Worm (Caenorhabditis elegans) whole organism, L2 larva: ENCODE data around the gene frpr-14.

Experiments used
- C34F6.9 ChIP-seq: fragments of 150-350 bp; optimal IDR thresholded peaks from 2 replicates; lab custom pipeline; 2014; ENCODE audit warnings: missing biosample characterization, missing genetic modification characterization
- F13H6.1 ChIP-seq: sonication (generic microtip); optimal IDR thresholded peaks from 2 replicates; lab custom pipeline; 2016; ENCODE audit warnings: missing genetic modification characterization, missing compliant biosample characterization
- R02D3.7 ChIP-seq: fragments of 150-350 bp; optimal IDR thresholded peaks from 2 replicates; lab custom pipeline; 2014; ENCODE audit warnings: missing biosample characterization, missing genetic modification characterization
- Y55F3AM.14 ChIP-seq: fragments of 200-800 bp; sonication (Bioruptor generic); optimal IDR thresholded peaks from 2 replicates; lab custom pipeline; 2018; ENCODE audit warnings: mild to moderate bottlenecking, missing genetic modification characterization, missing compliant biosample characterization
- ZK546.5 ChIP-seq: sonication (generic microtip); optimal IDR thresholded peaks from 2 replicates; lab custom pipeline; 2017; ENCODE audit warnings: missing biosample characterization, missing genetic modification characterization
- alr-1 ChIP-seq: fragments of 150-350 bp; optimal IDR thresholded peaks from 2 replicates; lab custom pipeline; 2014; ENCODE audit warnings: missing biosample characterization, missing genetic modification characterization
- blmp-1 ChIP-seq: sonication (generic microtip); optimal IDR thresholded peaks from 2 replicates; lab custom pipeline; 2017; ENCODE audit warnings: missing genetic modification characterization, mild to moderate bottlenecking, missing compliant biosample characterization, antibody characterized with exemption, moderate library complexity; ENCODE audit not compliant: insufficient read depth
- ceh-16 ChIP-seq: fragments of 150-350 bp; optimal IDR thresholded peaks from 2 replicates; lab custom pipeline; 2014; ENCODE audit warnings: missing biosample characterization, missing genetic modification characterization
- ceh-82 ChIP-seq: fragments of 150-350 bp; optimal IDR thresholded peaks from 2 replicates; lab custom pipeline; 2014; ENCODE audit warnings: missing biosample characterization, missing genetic modification characterization
- crh-2 ChIP-seq: sonication (generic microtip); optimal IDR thresholded peaks from 2 replicates; lab custom pipeline; 2017; ENCODE audit warnings: missing biosample characterization, missing genetic modification characterization
- dmd-4 ChIP-seq: sonication (generic microtip); optimal IDR thresholded peaks from 2 replicates; lab custom pipeline; 2017; ENCODE audit warnings: missing biosample characterization, missing genetic modification characterization
- egl-27 ChIP-seq: sonication (generic microtip); optimal IDR thresholded peaks from 3 replicates; lab custom pipeline; 2017; ENCODE audit warnings: missing biosample characterization, missing genetic modification reagents, missing genetic modification characterization
- elt-1 ChIP-seq: fragments of 150-350 bp; optimal IDR thresholded peaks from 2 replicates; lab custom pipeline; 2014; ENCODE audit warnings: missing biosample characterization, missing genetic modification characterization
- elt-3 ChIP-seq: sonication (generic microtip); optimal IDR thresholded peaks from 2 replicates; lab custom pipeline; 2017; ENCODE audit warnings: missing biosample characterization, missing genetic modification characterization
- fos-1 ChIP-seq: fragments of 150-350 bp; optimal IDR thresholded peaks from 2 replicates; lab custom pipeline; 2014; ENCODE audit warnings: missing biosample characterization, missing genetic modification characterization
- gmeb-1 ChIP-seq: fragments of 150-350 bp; optimal IDR thresholded peaks from 2 replicates; lab custom pipeline; 2014; ENCODE audit warnings: missing biosample characterization, missing genetic modification characterization
- lin-11 ChIP-seq: fragments of 150-350 bp; sonication (generic microtip); optimal IDR thresholded peaks from 2 replicates; lab custom pipeline; 2014; ENCODE audit warnings: missing biosample characterization, missing genetic modification characterization, inconsistent platforms, mixed read lengths
- lin-39 ChIP-seq: fragments of 150-350 bp; optimal IDR thresholded peaks from 2 replicates; lab custom pipeline; 2014; ENCODE audit warnings: missing biosample characterization, missing genetic modification reagents, missing genetic modification characterization
- mab-5 ChIP-seq: fragments of 150-350 bp; optimal IDR thresholded peaks from 2 replicates; lab custom pipeline; 2014; ENCODE audit warnings: missing biosample characterization, missing genetic modification characterization
- mbf-1 ChIP-seq: sonication (generic microtip); optimal IDR thresholded peaks from 2 replicates; lab custom pipeline; 2017; ENCODE audit warnings: missing biosample characterization, missing genetic modification characterization
- mdl-1 ChIP-seq, 2 experiments: fragments of 150-350 bp in 1 of 2; sonication (generic microtip) in 1 of 2; optimal IDR thresholded peaks; 2 replicates each; lab custom pipeline; 2017; ENCODE audit warnings: missing biosample characterization in 2 of 2, missing genetic modification characterization in 2 of 2
- nhr-10 ChIP-seq: sonication (generic microtip); optimal IDR thresholded peaks from 2 replicates; lab custom pipeline; 2017; ENCODE audit warnings: missing biosample characterization, missing genetic modification characterization
- nhr-11 ChIP-seq: fragments of 150-350 bp; optimal IDR thresholded peaks from 2 replicates; lab custom pipeline; 2014; ENCODE audit warnings: missing biosample characterization, missing genetic modification characterization
- nhr-12 ChIP-seq: fragments of 150-350 bp; optimal IDR thresholded peaks from 2 replicates; lab custom pipeline; 2014; ENCODE audit warnings: missing biosample characterization, missing genetic modification characterization
- nhr-129 ChIP-seq: fragments of 150-350 bp; optimal IDR thresholded peaks from 2 replicates; lab custom pipeline; 2014; ENCODE audit warnings: missing biosample characterization, missing genetic modification characterization
- nhr-21 ChIP-seq: fragments of 150-350 bp; optimal IDR thresholded peaks from 2 replicates; lab custom pipeline; 2014; ENCODE audit warnings: missing biosample characterization, missing genetic modification characterization
- nhr-23 ChIP-seq: fragments of 150-350 bp; optimal IDR thresholded peaks from 2 replicates; lab custom pipeline; 2014; ENCODE audit warnings: missing biosample characterization, missing genetic modification reagents, missing genetic modification characterization
- nhr-237 ChIP-seq: fragments of 150-350 bp; optimal IDR thresholded peaks from 2 replicates; lab custom pipeline; 2014; ENCODE audit warnings: missing biosample characterization, missing genetic modification characterization
- nhr-25 ChIP-seq: fragments of 150-350 bp; sonication (generic microtip); optimal IDR thresholded peaks from 3 replicates; lab custom pipeline; 2014; ENCODE audit warnings: missing biosample characterization, missing genetic modification characterization
- nhr-6 ChIP-seq: fragments of 150-350 bp; optimal IDR thresholded peaks from 2 replicates; lab custom pipeline; 2014; ENCODE audit warnings: missing biosample characterization, missing genetic modification characterization
- nhr-77 ChIP-seq: fragments of 150-350 bp; optimal IDR thresholded peaks from 2 replicates; lab custom pipeline; 2014; ENCODE audit warnings: missing biosample characterization, missing genetic modification characterization
- peb-1 ChIP-seq: fragments of 150-350 bp; optimal IDR thresholded peaks from 2 replicates; lab custom pipeline; 2014; ENCODE audit warnings: missing biosample characterization, missing genetic modification characterization
- sem-4 ChIP-seq: fragments of 150-350 bp; optimal IDR thresholded peaks from 2 replicates; lab custom pipeline; 2014; ENCODE audit warnings: missing biosample characterization, missing genetic modification reagents, missing genetic modification characterization
- sma-3 ChIP-seq: sonication (generic microtip); optimal IDR thresholded peaks from 2 replicates; lab custom pipeline; 2016; ENCODE audit warnings: missing genetic modification reagents, missing genetic modification characterization, missing compliant biosample characterization
- sma-9 ChIP-seq, 2 experiments: fragments of 150-350 bp in 1 of 2; sonication (generic microtip) in 1 of 2; optimal IDR thresholded peaks; 2 replicates each; lab custom pipeline; 2014 to 2016; ENCODE audit warnings: missing genetic modification characterization in 2 of 2, mild to moderate bottlenecking in 1 of 2, missing biosample characterization in 1 of 2, missing compliant biosample characterization in 1 of 2, missing genetic modification reagents in 1 of 2, moderate library complexity in 1 of 2
- snpc-4 ChIP-seq: fragments of 150-350 bp; optimal IDR thresholded peaks from 2 replicates; lab custom pipeline; 2014; ENCODE audit warnings: missing biosample characterization, missing genetic modification characterization
- unc-39 ChIP-seq: fragments of 150-350 bp; optimal IDR thresholded peaks from 2 replicates; lab custom pipeline; 2014; ENCODE audit warnings: missing biosample characterization, missing genetic modification characterization
- unc-62 ChIP-seq: fragments of 150-350 bp; optimal IDR thresholded peaks from 2 replicates; lab custom pipeline; 2014; ENCODE audit warnings: missing biosample characterization, missing genetic modification reagents, missing genetic modification characterization
- zag-1 ChIP-seq: fragments of 150-350 bp; optimal IDR thresholded peaks from 2 replicates; lab custom pipeline; 2014; ENCODE audit warnings: missing biosample characterization, missing genetic modification characterization
- ztf-1 ChIP-seq: fragments of 200-800 bp; sonication (Bioruptor generic); conservative IDR thresholded peaks from 2 replicates; pipeline ENCODE4 v1.3.6; 2022; ENCODE audit warnings: missing genetic modification characterization, missing compliant biosample characterization
- ztf-11 ChIP-seq: sonication (generic microtip); optimal IDR thresholded peaks from 2 replicates; lab custom pipeline; 2017; ENCODE audit warnings: missing biosample characterization, missing genetic modification characterization
- ztf-4 ChIP-seq: fragments of 150-350 bp; optimal IDR thresholded peaks from 2 replicates; lab custom pipeline; 2014; ENCODE audit warnings: missing biosample characterization, missing genetic modification characterization

The frpr-14 gene

ce11 chrII:622478-622877 is 28.3 kb upstream of the frpr-14 start (continued):
- TF ChIP-seq blmp-1 (tag; lab: Kevin White, UChicago), result no peak
- TF ChIP-seq crh-2 (tag; lab: Kevin White, UChicago), result no peak
- TF ChIP-seq nhr-237 (tag; lab: Kevin White, UChicago), result no peak
- peak; percentile 61 for TF ChIP-seq fos-1 (tag; lab: Kevin White, UChicago)
- TF ChIP-seq nhr-77, result no peak
- no peak for TF ChIP-seq nhr-23 (tag; lab: Kevin White, UChicago)
- TF ChIP-seq nhr-10 (tag; lab: Kevin White, UChicago), result no peak
- no peak for TF ChIP-seq peb-1
- no peak for TF ChIP-seq ztf-4 (tag; lab: Kevin White, UChicago)
- TF ChIP-seq lin-39, result no peak
- no peak for TF ChIP-seq lin-11
- TF ChIP-seq ZK546.5 (tag; lab: Kevin White, UChicago), result no peak
- TF ChIP-seq ztf-11, result no peak
- no peak for TF ChIP-seq nhr-25 (tag; lab: Kevin White, UChicago)
- no peak for TF ChIP-seq elt-3 (tag; lab: Kevin White, UChicago)
- no peak for TF ChIP-seq nhr-6 (tag; lab: Kevin White, UChicago)
- no peak for TF ChIP-seq mdl-1 (tag; optimal IDR thresholded peaks at IDR 0.05; lab: Kevin White, UChicago)
- TF ChIP-seq R02D3.7 (tag; lab: Kevin White, UChicago), result no peak

DNA sequence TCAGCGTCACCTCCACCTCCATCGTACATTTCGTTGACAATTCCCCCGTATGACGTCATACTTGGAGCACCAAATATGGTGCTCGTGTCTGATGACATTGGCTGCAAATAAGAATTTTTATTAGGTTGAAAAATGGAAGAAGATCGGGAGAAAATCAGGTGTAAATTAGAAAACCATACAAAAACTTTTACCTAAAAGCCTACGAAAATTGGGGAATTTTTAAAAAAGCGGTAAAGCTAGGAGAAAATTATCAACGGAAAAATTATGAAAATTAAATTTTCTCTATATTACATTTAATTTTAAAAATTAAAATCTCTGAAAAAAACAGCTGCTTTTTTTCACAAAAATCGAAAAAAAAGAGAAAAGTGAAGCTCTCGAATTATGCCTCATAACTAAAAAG is 26.3 kb upstream of the frpr-14 start, which contains the start of gene T04B8.5:
Gene T04B8.5, minus strand, starts transcription at position 101 of the 400 bp plus-strand sequence.
- TF ChIP-seq sem-4 (tag; lab: Kevin White, UChicago) (no peak), nhr-12 (tag; lab: Kevin White, UChicago) (no peak), unc-62 (no peak), alr-1 (no peak), unc-39 (tag; lab: Kevin White, UChicago) (no peak), nhr-237 (tag; lab: Kevin White, UChicago) (no peak), nhr-77 (no peak), nhr-6 (tag; lab: Kevin White, UChicago) (no peak)

ce11 chrII:625926-626325 is 24.8 kb upstream of the frpr-14 start:
- TF ChIP-seq unc-39 (tag; lab: Kevin White, UChicago), result no peak
- no peak for TF ChIP-seq elt-1 (tag; lab: Kevin White, UChicago)
- no peak for TF ChIP-seq nhr-6 (tag; lab: Kevin White, UChicago)
- no peak for TF ChIP-seq dmd-4 (tag; lab: Kevin White, UChicago)
- no peak for TF ChIP-seq mab-5 (tag; lab: Kevin White, UChicago)
- TF ChIP-seq nhr-129 (tag; lab: Kevin White, UChicago), result peak; percentile 36
- no peak for TF ChIP-seq ZK546.5 (tag; lab: Kevin White, UChicago)
- TF ChIP-seq fos-1 (tag; lab: Kevin White, UChicago), result peak; percentile 63
- peak; percentile 46 for TF ChIP-seq C34F6.9 (tag; lab: Kevin White, UChicago)
- TF ChIP-seq crh-2 (tag; lab: Kevin White, UChicago), result peak; percentile 3
- TF ChIP-seq sma-3, result peak; percentile 56
- no peak for TF ChIP-seq zag-1 (tag; lab: Kevin White, UChicago)
- TF ChIP-seq Y55F3AM.14, result no peak
- no peak for TF ChIP-seq mdl-1 (tag; optimal IDR thresholded peaks at IDR 0.05; lab: Kevin White, UChicago)
- peak; percentile 59 for TF ChIP-seq sma-9 (GFP tag; optimal IDR thresholded peaks at IDR 0.05; lab: Kevin White, UChicago)
- TF ChIP-seq sma-9 (tag; optimal IDR thresholded peaks at IDR 0.05; lab: Kevin White, UChicago), result no peak
- TF ChIP-seq F13H6.1, result peak; percentile 74
- TF ChIP-seq nhr-12 (tag; lab: Kevin White, UChicago), result no peak
- TF ChIP-seq ztf-1 (GFP tag; lab: Robert Waterston, UW), result no peak
- no peak for TF ChIP-seq nhr-23 (tag; lab: Kevin White, UChicago)
- peak; percentile 53 for TF ChIP-seq gmeb-1 (tag; lab: Kevin White, UChicago)
- TF ChIP-seq nhr-21 (tag; lab: Kevin White, UChicago), result no peak
- TF ChIP-seq lin-39, result no peak
- TF ChIP-seq blmp-1 (tag; lab: Kevin White, UChicago), result peak; percentile 4
- no peak for TF ChIP-seq snpc-4 (tag; lab: Kevin White, UChicago)
- TF ChIP-seq nhr-25 (tag; lab: Kevin White, UChicago), result peak; percentile 73
- no peak for TF ChIP-seq mbf-1 (tag; lab: Kevin White, UChicago)
- no peak for TF ChIP-seq ceh-82 (tag; lab: Kevin White, UChicago)
- no peak for TF ChIP-seq ceh-16
- no peak for TF ChIP-seq nhr-237 (tag; lab: Kevin White, UChicago)
- TF ChIP-seq egl-27, result peak; percentile 1
- no peak for TF ChIP-seq nhr-11
